Worm (Caenorhabditis elegans) whole organism, young adult: ENCODE measurements around the gene srg-44.

Experiments used
- F37B4.10 ChIP-seq: fragments of 200-800 bp; sonication (Bioruptor generic); IDR thresholded peaks from 2 replicates; pipeline ENCODE4 v1.3.6; 2022; ENCODE audit warnings: missing genetic modification characterization, missing compliant biosample characterization
- Y53G8AR.9 ChIP-seq: fragments of 200-800 bp; sonication (Bioruptor generic); conservative IDR thresholded peaks from 2 replicates; pipeline ENCODE4 v1.3.6; 2022; ENCODE audit warnings: missing genetic modification reagents, missing genetic modification characterization, missing compliant biosample characterization
- ets-4 ChIP-seq: fragments of 200-800 bp; sonication (Bioruptor generic); optimal IDR thresholded peaks from 2 replicates; lab custom pipeline; 2018; ENCODE audit warnings: mild to moderate bottlenecking, missing genetic modification characterization, missing compliant biosample characterization
- madf-10 ChIP-seq: sonication (generic microtip); optimal IDR thresholded peaks from 2 replicates; lab custom pipeline; 2016; ENCODE audit warnings: mild to moderate bottlenecking, missing genetic modification characterization, missing compliant biosample characterization
- pbrm-1 ChIP-seq: fragments of 200-800 bp; sonication (Bioruptor generic); IDR thresholded peaks from 2 replicates; pipeline ENCODE4 v1.3.6; 2022; ENCODE audit warnings: missing genetic modification reagents, missing genetic modification characterization, missing compliant biosample characterization
- pha-4 ChIP-seq: fragments of 150-350 bp; sonication (generic microtip); optimal IDR thresholded peaks from 2 replicates; lab custom pipeline; 2014; ENCODE audit warnings: missing biosample characterization, missing genetic modification reagents, missing genetic modification characterization
- tbp1 ChIP-seq: fragments of 200-800 bp; sonication (Bioruptor generic); optimal IDR thresholded peaks from 2 replicates; lab custom pipeline; 2018; ENCODE audit warnings: mild to moderate bottlenecking, missing genetic modification characterization, missing compliant biosample characterization
- unc-62 ChIP-seq: fragments of 150-350 bp; optimal IDR thresholded peaks from 2 replicates; lab custom pipeline; 2014; ENCODE audit warnings: missing biosample characterization, missing genetic modification reagents, missing genetic modification characterization

- no peak for TF ChIP-seq madf-10 (tag; lab: Kevin White, UChicago)
- no peak for TF ChIP-seq tbp1 (GFP tag; lab: Kevin White, UChicago)
- no peak for TF ChIP-seq ets-4 (GFP tag; lab: Kevin White, UChicago)
- TF ChIP-seq Y53G8AR.9 (GFP tag; lab: Robert Waterston, UW): no peak
- no peak for TF ChIP-seq unc-62
- no peak for TF ChIP-seq F37B4.10
- TF ChIP-seq pbrm-1: no peak
- no peak for TF ChIP-seq pha-4 (tag; lab: Kevin White, UChicago)
Observed at ce11 chrV:17352827-17353373, 24.3 kb downstream of the srg-44 start, which contains the start of the genes fbxa-134 and F47H4.2.
